Worm (Caenorhabditis elegans): ENCODE data around the gene T22C8.3.

- TF ChIP-seq snpc-4 (tag; optimal IDR thresholded peaks at IDR 0.05) (no peak), sptf-1 (tag; optimal IDR thresholded peaks at IDR 0.05) (no peak), nhr-76 (tag; optimal IDR thresholded peaks at IDR 0.05) (no peak), pha-4 (tag; optimal IDR thresholded peaks at IDR 0.05) (no peak), unc-120 (tag; optimal IDR thresholded peaks at IDR 0.05; ENCODE audit: poor library complexity, severe bottlenecking) (no peak), unc-62 (GFP tag; optimal IDR thresholded peaks at IDR 0.05) (no peak), unc-39 (tag; optimal IDR thresholded peaks at IDR 0.05) (no peak), elt-1 (tag; optimal IDR thresholded peaks at IDR 0.05; ENCODE audit: borderline replicate concordance, insufficient read depth) (no peak), sem-2 (GFP tag; optimal IDR thresholded peaks at IDR 0.05) (no peak), drap-1 (GFP tag; optimal IDR thresholded peaks at IDR 0.05) (no peak), lsy-2 (tag; optimal IDR thresholded peaks at IDR 0.05) (no peak)
These were observed 22.6 kb downstream of the T22C8.3 start, which contains the start of gene F28C6.5 for ce11 chrII:8599214-8599613.

All from whole organism, mixed stage, embryonic.